Fruit fly (Drosophila melanogaster) whole organism, pupa: ENCODE data around the gene CG1889.

Experiments used
- CG10348 ChIP-seq: fragments of 200-800 bp; sonication (Bioruptor generic); IDR thresholded peaks from 2 replicates; pipeline ENCODE4 v1.3.6; 2022; ENCODE audit warnings: missing biosample characterization, missing genetic modification characterization
- CG12605 ChIP-seq: fragments of 200-800 bp; sonication (Bioruptor generic); IDR thresholded peaks from 2 replicates; pipeline ENCODE4 v1.3.6; 2022; ENCODE audit warnings: missing biosample characterization, missing genetic modification characterization
- CG13204 ChIP-seq: fragments of 200-800 bp; sonication (Bioruptor generic); optimal IDR thresholded peaks from 2 replicates; lab custom pipeline; 2018; ENCODE audit warnings: missing biosample characterization, mild to moderate bottlenecking, missing genetic modification characterization, moderate library complexity
- CG14655 ChIP-seq: fragments of 200-800 bp; sonication (Bioruptor generic); optimal IDR thresholded peaks from 3 replicates; lab custom pipeline; 2017; ENCODE audit warnings: mild to moderate bottlenecking, missing biosample characterization, missing genetic modification reagents, missing genetic modification characterization
- CG15710 ChIP-seq: fragments of 200-800 bp; sonication (Bioruptor generic); optimal IDR thresholded peaks from 2 replicates; lab custom pipeline; 2018; ENCODE audit warnings: missing biosample characterization, mild to moderate bottlenecking, missing genetic modification characterization, moderate library complexity
- CG17806 ChIP-seq: fragments of 200-800 bp; sonication (Bioruptor generic); optimal IDR thresholded peaks from 2 replicates; lab custom pipeline; 2018; ENCODE audit warnings: missing biosample characterization, mild to moderate bottlenecking, missing genetic modification characterization, moderate library complexity
- CG32121 ChIP-seq: fragments of 200-800 bp; sonication (Bioruptor generic); IDR thresholded peaks from 2 replicates; pipeline ENCODE4 v1.3.6; 2022; ENCODE audit warnings: missing biosample characterization, missing genetic modification characterization
- CG34367 ChIP-seq: fragments of 200-800 bp; sonication (Bioruptor generic); optimal IDR thresholded peaks from 2 replicates; lab custom pipeline; 2018; ENCODE audit warnings: missing biosample characterization, mild to moderate bottlenecking, missing genetic modification characterization
- CG4496 ChIP-seq: fragments of 200-800 bp; sonication (Bioruptor generic); IDR thresholded peaks from 3 replicates; pipeline ENCODE4 v1.3.6; 2022; ENCODE audit warnings: missing biosample characterization, missing genetic modification characterization
- CG8159 ChIP-seq: fragments of 200-800 bp; sonication (Bioruptor generic); optimal IDR thresholded peaks from 3 replicates; lab custom pipeline; 2018; ENCODE audit warnings: missing biosample characterization, mild to moderate bottlenecking, missing genetic modification characterization, moderate library complexity
- CG8301 ChIP-seq: fragments of 200-800 bp; sonication (Bioruptor generic); optimal IDR thresholded peaks from 2 replicates; lab custom pipeline; 2018; ENCODE audit warnings: missing biosample characterization, mild to moderate bottlenecking, missing genetic modification characterization
- CG9948 ChIP-seq: fragments of 200-800 bp; sonication (Bioruptor generic); optimal IDR thresholded peaks from 2 replicates; lab custom pipeline; 2018; ENCODE audit warnings: missing biosample characterization, mild to moderate bottlenecking, missing genetic modification characterization, moderate library complexity
- D1 ChIP-seq: fragments of 200-800 bp; sonication (Bioruptor generic); optimal IDR thresholded peaks from 2 replicates; lab custom pipeline; 2018; ENCODE audit warnings: missing biosample characterization, mild to moderate bottlenecking, missing genetic modification characterization, moderate library complexity
- EcR ChIP-seq: fragments of 200-800 bp; sonication (Bioruptor generic); optimal IDR thresholded peaks from 3 replicates; lab custom pipeline; 2019; ENCODE audit warnings: missing biosample characterization, missing genetic modification characterization, mild to moderate bottlenecking, moderate library complexity, missing genetic modification reagents
- Ets98B ChIP-seq: fragments of 200-800 bp; sonication (Bioruptor generic); IDR thresholded peaks from 2 replicates; pipeline ENCODE4 v1.3.6; 2022; ENCODE audit warnings: missing biosample characterization, missing genetic modification characterization
- Pif1A ChIP-seq: fragments of 200-800 bp; sonication (Bioruptor generic); optimal IDR thresholded peaks from 3 replicates; lab custom pipeline; 2016; ENCODE audit warnings: missing biosample characterization, missing genetic modification characterization
- Pif1B ChIP-seq: fragments of 200-800 bp; sonication (Bioruptor generic); optimal IDR thresholded peaks from 3 replicates; lab custom pipeline; 2016; ENCODE audit warnings: missing biosample characterization, missing genetic modification characterization
- Snoo ChIP-seq: fragments of 200-800 bp; sonication (Bioruptor generic); optimal IDR thresholded peaks from 3 replicates; lab custom pipeline; 2017; ENCODE audit warnings: missing biosample characterization, mild to moderate bottlenecking, missing genetic modification characterization, inconsistent platforms
- gl ChIP-seq: fragments of 200-800 bp; sonication (Bioruptor generic); optimal IDR thresholded peaks from 2 replicates; lab custom pipeline; 2018; ENCODE audit warnings: missing biosample characterization, mild to moderate bottlenecking, missing genetic modification characterization
- rn ChIP-seq: fragments of 200-800 bp; sonication (Bioruptor generic); IDR thresholded peaks from 2 replicates; pipeline ENCODE4 v1.3.6; 2022; ENCODE audit warnings: missing biosample characterization, missing genetic modification characterization

Gene CG1889

dm6 chrX:10008576-10009260 is 43.7 kb downstream of the CG1889 start, which contains the start of gene CG33557:
Gene CG33557, plus strand, starts transcription at chrX:10009210.
- TF ChIP-seq D1 (no peak), Pif1B (no peak), CG17806 (tag; lab: Kevin White, UChicago) (no peak), CG10348 (GFP tag; lab: Robert Waterston, UW) (no peak), rn (GFP tag; lab: Robert Waterston, UW) (no peak), CG32121 (no peak), CG8159 (tag; lab: Kevin White, UChicago) (no peak), Snoo (no peak), CG13204 (GFP tag; lab: Kevin White, UChicago) (no peak), CG12605 (GFP tag; lab: Robert Waterston, UW) (no peak), CG9948 (no peak), CG14655 (GFP tag; lab: Kevin White, UChicago) (no peak), CG15710 (no peak), Pif1A (GFP tag; lab: Kevin White, UChicago) (no peak), EcR (GFP tag; lab: Kevin White, UChicago) (no peak), gl (tag; lab: Kevin White, UChicago) (no peak), CG4496 (GFP tag; lab: Robert Waterston, UW) (no peak), Ets98B (GFP tag; lab: Robert Waterston, UW) (no peak)

DNA sequence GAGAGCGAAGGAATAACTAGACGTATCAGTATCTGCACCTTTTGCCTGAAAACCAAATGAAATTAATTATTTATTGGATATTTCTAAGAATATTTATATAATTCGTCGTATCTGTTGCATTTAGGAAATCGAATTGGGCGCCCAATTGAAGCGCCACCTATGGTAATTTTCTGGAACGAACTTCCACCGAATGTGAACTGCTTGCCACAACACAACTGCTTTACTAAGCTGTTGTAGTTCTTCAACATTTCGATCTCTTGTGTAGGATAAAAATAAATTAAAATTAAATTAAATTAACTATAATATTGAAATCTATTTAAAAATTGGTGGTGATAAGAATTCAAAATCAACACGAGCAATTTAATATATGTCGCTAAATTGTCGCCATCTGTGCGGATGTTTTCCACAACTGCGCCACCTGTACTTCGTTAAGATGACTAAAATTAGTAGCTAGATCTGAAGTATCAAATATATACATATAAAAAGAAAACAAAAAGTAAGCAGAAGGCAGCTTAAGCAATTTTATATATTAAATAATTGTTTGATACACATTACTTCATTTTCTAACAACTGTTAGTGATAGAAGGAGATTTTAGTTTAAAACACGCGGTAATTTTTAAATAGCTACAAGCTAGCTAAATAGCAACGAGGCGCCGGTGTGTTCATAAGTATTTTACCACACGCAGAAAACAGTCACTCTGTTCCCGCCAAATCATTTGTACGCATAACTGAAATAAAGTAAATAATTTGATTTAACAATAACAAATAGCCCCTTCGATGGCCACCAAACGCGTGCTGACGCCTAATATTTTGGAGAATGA is 45.0 kb downstream of the CG1889 start, which contains the start of gene Dna2:
Gene Dna2, plus strand, starts transcription at position 688 of the 821 bp plus-strand sequence.
- no peak for TF ChIP-seq CG12605 (GFP tag; lab: Robert Waterston, UW)
- TF ChIP-seq CG10348 (GFP tag; lab: Robert Waterston, UW) = no peak
- no peak for TF ChIP-seq CG9948
- no peak for TF ChIP-seq Pif1A (GFP tag; lab: Kevin White, UChicago)
- no peak for TF ChIP-seq D1
- no peak for TF ChIP-seq CG4496 (GFP tag; lab: Robert Waterston, UW)
- no peak for TF ChIP-seq EcR (GFP tag; lab: Kevin White, UChicago)
- no peak for TF ChIP-seq CG34367 (tag; lab: Kevin White, UChicago)
- TF ChIP-seq CG8301 (tag; lab: Kevin White, UChicago) = no peak
- TF ChIP-seq gl (tag; lab: Kevin White, UChicago) = no peak
- TF ChIP-seq CG17806 (tag; lab: Kevin White, UChicago) = no peak

- TF ChIP-seq CG14655 (GFP tag; lab: Kevin White, UChicago) (no peak), CG4496 (GFP tag; lab: Robert Waterston, UW) (no peak), Pif1A (GFP tag; lab: Kevin White, UChicago) (no peak), CG9948 (no peak), Snoo (no peak), CG34367 (tag; lab: Kevin White, UChicago) (no peak), D1 (no peak), CG15710 (no peak), CG17806 (tag; lab: Kevin White, UChicago) (no peak), CG13204 (GFP tag; lab: Kevin White, UChicago) (no peak), EcR (GFP tag; lab: Kevin White, UChicago) (no peak), CG8159 (tag; lab: Kevin White, UChicago) (no peak), gl (tag; lab: Kevin White, UChicago) (no peak), CG12605 (GFP tag; lab: Robert Waterston, UW) (no peak), CG32121 (no peak)
These were observed 50.0 kb downstream of the CG1889 start for dm6 chrX:10014738-10015703.
